Worm (Caenorhabditis elegans): ENCODE results near the gene math-24.

ce11 chrII:1869120-1869519 is 30.9 kb upstream of the math-24 start, which contains the start of gene math-14:
- TF ChIP-seq ztf-23 (GFP tag; IDR thresholded peaks at IDR 0.05) (no peak), cog-1 (tag; optimal IDR thresholded peaks at IDR 0.05) (no peak)
